Fruit fly (Drosophila melanogaster): ENCODE measurements around the gene CG44001.
A peak's percentile ranks its signal among the peaks of the same experiment; 100 is the strongest.

The CG44001 gene

dm6 chr2L:5086905-5087522, 43.9 kb downstream of the CG44001 start (continued):
- TF ChIP-seq fd59A (GFP tag; optimal IDR thresholded peaks at IDR 0.05): peak; percentile 82
- peak; percentile 75 for TF ChIP-seq Sox15 (GFP tag; optimal IDR thresholded peaks at IDR 0.05)
- peak; percentile 85 for TF ChIP-seq CG10631 (GFP tag; optimal IDR thresholded peaks at IDR 0.05)
- peak; percentile 92 for TF ChIP-seq CG32006 (GFP tag; optimal IDR thresholded peaks at IDR 0.05)
- TF ChIP-seq CG3032 (tag; optimal IDR thresholded peaks at IDR 0.05): peak; percentile 80
- peak; percentile 86 for TF ChIP-seq Smox (GFP tag; optimal IDR thresholded peaks at IDR 0.05)
- TF ChIP-seq pdm3 (GFP tag; optimal IDR thresholded peaks at IDR 0.05): peak; percentile 92
- TF ChIP-seq CG6808 (GFP tag; optimal IDR thresholded peaks at IDR 0.05): peak; percentile 86
- TF ChIP-seq fkh (GFP tag; optimal IDR thresholded peaks at IDR 0.05): peak; percentile 69
- TF ChIP-seq esn (GFP tag; optimal IDR thresholded peaks at IDR 0.05): peak; percentile 91
- peak; percentile 83 for TF ChIP-seq CG11762 (GFP tag; optimal IDR thresholded peaks at IDR 0.05; ENCODE audit: insufficient read depth)
- peak; percentile 76 for TF ChIP-seq eg (GFP tag; IDR thresholded peaks at IDR 0.05)
- peak; percentile 88 for TF ChIP-seq achi (GFP tag; optimal IDR thresholded peaks at IDR 0.05)

- TF ChIP-seq net (GFP tag; optimal IDR thresholded peaks at IDR 0.05) (no peak), Met (GFP tag; optimal IDR thresholded peaks at IDR 0.05) (no peak), CG9139 (GFP tag; optimal IDR thresholded peaks at IDR 0.05) (no peak), eg (GFP tag; IDR thresholded peaks at IDR 0.05) (no peak), Sox14 (GFP tag; optimal IDR thresholded peaks at IDR 0.05) (no peak), ss (GFP tag; optimal IDR thresholded peaks at IDR 0.05) (no peak), Ets96B (tag; optimal IDR thresholded peaks at IDR 0.05) (no peak), svp (GFP tag) (no peak), topi (GFP tag; optimal IDR thresholded peaks at IDR 0.05) (no peak), CG6163 (GFP tag; IDR thresholded peaks at IDR 0.05) (no peak), CG4318 (GFP tag; optimal IDR thresholded peaks at IDR 0.05) (no peak), Gug (GFP tag; IDR thresholded peaks at IDR 0.05) (no peak), Eip93F (GFP tag; optimal IDR thresholded peaks at IDR 0.05) (no peak), CG11902 (GFP tag; optimal IDR thresholded peaks at IDR 0.05) (no peak), fkh (GFP tag; optimal IDR thresholded peaks at IDR 0.05) (no peak), esn (GFP tag; optimal IDR thresholded peaks at IDR 0.05) (no peak), CG8632 (GFP tag; optimal IDR thresholded peaks at IDR 0.05) (no peak), Hr39 (GFP tag; optimal IDR thresholded peaks at IDR 0.05) (no peak)
These were observed 45.7 kb downstream of the CG44001 start for dm6 chr2L:5088649-5089270.

dm6 chr2L:5089642-5090041, 46.6 kb downstream of the CG44001 start:
- TF ChIP-seq fkh (GFP tag; optimal IDR thresholded peaks at IDR 0.05) (peak; percentile 32), Hr38 (GFP tag; optimal IDR thresholded peaks at IDR 0.05) (no peak), eg (GFP tag; IDR thresholded peaks at IDR 0.05) (0 out of 3 replicates have a peak, but pooled peaks have one; percentile 13), Hr39 (GFP tag; optimal IDR thresholded peaks at IDR 0.05) (no peak), CG8119 (GFP tag; IDR thresholded peaks at IDR 0.05) (no peak)

DNA sequence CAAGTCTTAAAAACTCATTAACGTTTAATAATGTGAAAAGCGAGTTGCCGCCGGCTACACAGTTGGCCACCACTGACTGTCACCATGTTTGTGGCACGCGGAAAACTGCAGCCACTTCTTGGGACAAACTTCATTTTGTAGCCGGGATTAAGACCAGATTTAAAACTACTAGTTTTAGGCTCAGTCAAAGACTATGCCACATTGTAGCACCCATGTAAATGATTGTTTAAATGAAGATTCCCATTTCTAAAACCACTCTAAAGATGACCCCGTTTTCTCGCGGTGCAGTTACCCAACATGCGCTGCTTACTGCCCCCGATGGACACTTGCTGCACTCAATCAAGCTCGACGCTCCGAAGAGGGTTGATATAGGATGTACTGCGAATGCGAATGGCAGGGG, 47.3 kb downstream of the CG44001 start:
- TF ChIP-seq CG1621 (tag; optimal IDR thresholded peaks at IDR 0.05): peak; percentile 21
- no peak for TF ChIP-seq svp (GFP tag)
- TF ChIP-seq CG11762 (GFP tag; optimal IDR thresholded peaks at IDR 0.05; ENCODE audit: insufficient read depth): no peak
- TF ChIP-seq Hr39 (GFP tag; optimal IDR thresholded peaks at IDR 0.05): no peak
- no peak for TF ChIP-seq CG6854 (GFP tag; optimal IDR thresholded peaks at IDR 0.05)
- peak; percentile 16; the same call in 1 of the 2 replicates for TF ChIP-seq CG11294 (GFP tag; IDR thresholded peaks at IDR 0.05)
- peak; percentile 30 for TF ChIP-seq dac (GFP tag; optimal IDR thresholded peaks at IDR 0.05)
- peak; percentile 9 for TF ChIP-seq CG3919 (GFP tag; optimal IDR thresholded peaks at IDR 0.05)
- peak; percentile 41 for TF ChIP-seq OdsH (GFP tag; optimal IDR thresholded peaks at IDR 0.05)
- no peak for TF ChIP-seq Met (GFP tag; optimal IDR thresholded peaks at IDR 0.05)
- TF ChIP-seq Hr4 (GFP tag; optimal IDR thresholded peaks at IDR 0.05): no peak
- TF ChIP-seq vri (GFP tag; optimal IDR thresholded peaks at IDR 0.05): no peak
- peak; percentile 4 for TF ChIP-seq fd59A (GFP tag; optimal IDR thresholded peaks at IDR 0.05)
- no peak for TF ChIP-seq Hr38 (GFP tag; optimal IDR thresholded peaks at IDR 0.05)
- TF ChIP-seq Smox (GFP tag; optimal IDR thresholded peaks at IDR 0.05): no peak
- TF ChIP-seq pdm3 (GFP tag; optimal IDR thresholded peaks at IDR 0.05): peak; percentile 42
- TF ChIP-seq acj6 (GFP tag; optimal IDR thresholded peaks at IDR 0.05): peak; percentile 46
- TF ChIP-seq CG6792 (GFP tag; optimal IDR thresholded peaks at IDR 0.05): peak; percentile 23
- TF ChIP-seq Blimp-1 (GFP tag; optimal IDR thresholded peaks at IDR 0.05): no peak
- no peak for TF ChIP-seq Eip93F (GFP tag; optimal IDR thresholded peaks at IDR 0.05)
- peak; percentile 18 for TF ChIP-seq spab (GFP tag; optimal IDR thresholded peaks at IDR 0.05)
- TF ChIP-seq Gug (GFP tag; IDR thresholded peaks at IDR 0.05): no peak; the same call in 1 of the 2 replicates
- no peak for TF ChIP-seq Ets21C (GFP tag; optimal IDR thresholded peaks at IDR 0.05)
- no peak for TF ChIP-seq Sox102F (GFP tag; optimal IDR thresholded peaks at IDR 0.05)

All from whole organism, prepupa.